Worm (Caenorhabditis elegans) whole organism, young adult: ENCODE measurements around the gene srv-24.

ENCODE experiments used
- B0261.1 ChIP-seq: sonication (generic microtip); optimal IDR thresholded peaks from 2 replicates; lab custom pipeline; 2016; ENCODE audit warnings: mild to moderate bottlenecking, missing genetic modification characterization, moderate library complexity, missing compliant biosample characterization
- D2030.7 ChIP-seq: fragments of 200-800 bp; sonication (Bioruptor generic); IDR thresholded peaks from 2 replicates; pipeline ENCODE4 v1.3.6; 2022; ENCODE audit warnings: missing genetic modification reagents, missing genetic modification characterization, missing compliant biosample characterization
- F37B4.10 ChIP-seq: fragments of 200-800 bp; sonication (Bioruptor generic); IDR thresholded peaks from 2 replicates; pipeline ENCODE4 v1.3.6; 2022; ENCODE audit warnings: missing genetic modification characterization, missing compliant biosample characterization
- F49E8.2 ChIP-seq: sonication (generic microtip); optimal IDR thresholded peaks from 3 replicates; lab custom pipeline; 2017; ENCODE audit warnings: missing genetic modification characterization, mild to moderate bottlenecking, missing compliant biosample characterization, antibody characterized with exemption, moderate library complexity; ENCODE audit not compliant: insufficient read depth
- F52B5.7 ChIP-seq: sonication (generic microtip); optimal IDR thresholded peaks from 2 replicates; lab custom pipeline; 2016; ENCODE audit warnings: mild to moderate bottlenecking, missing genetic modification characterization, missing compliant biosample characterization
- K11D2.4 ChIP-seq: fragments of 200-800 bp; sonication (Bioruptor generic); IDR thresholded peaks from 2 replicates; pipeline ENCODE4 v1.3.6; 2022; ENCODE audit warnings: missing genetic modification reagents, missing genetic modification characterization, missing compliant biosample characterization
- K12H6.12 ChIP-seq: fragments of 200-800 bp; sonication (Bioruptor generic); optimal IDR thresholded peaks from 2 replicates; lab custom pipeline; 2018; ENCODE audit warnings: mild to moderate bottlenecking, missing genetic modification characterization, missing compliant biosample characterization
- T07F8.4 ChIP-seq: sonication (generic microtip); optimal IDR thresholded peaks from 2 replicates; lab custom pipeline; 2016; ENCODE audit warnings: mild to moderate bottlenecking, missing genetic modification characterization, moderate library complexity, missing compliant biosample characterization
- Y79H2A.3 ChIP-seq: fragments of 200-800 bp; sonication (Bioruptor generic); conservative IDR thresholded peaks from 2 replicates; pipeline ENCODE4 v1.3.6; 2022; ENCODE audit warnings: missing genetic modification reagents, missing genetic modification characterization, missing compliant biosample characterization
- Y95B8A.8 ChIP-seq: fragments of 200-800 bp; sonication (Bioruptor generic); IDR thresholded peaks from 2 replicates; pipeline ENCODE4 v1.3.6; 2022; ENCODE audit warnings: missing genetic modification reagents, missing genetic modification characterization, missing compliant biosample characterization
- ZK185.1 ChIP-seq: sonication (generic microtip); optimal IDR thresholded peaks from 2 replicates; lab custom pipeline; 2016; ENCODE audit warnings: mild to moderate bottlenecking, missing genetic modification characterization, missing compliant biosample characterization; ENCODE audit not compliant: poor library complexity, severe bottlenecking
- ama-1 ChIP-seq, 3 experiments: fragments of 150-350 bp in 1 of 3; sonication (generic microtip) in 2 of 3; optimal IDR thresholded peaks; 2 replicates each; lab custom pipeline; 2014 to 2018; ENCODE audit warnings: missing biosample characterization in 2 of 3, missing genetic modification characterization in 2 of 3, missing genetic modification reagents in 2 of 3
- athp-1 ChIP-seq: sonication (generic microtip); optimal IDR thresholded peaks from 2 replicates; lab custom pipeline; 2017; ENCODE audit warnings: mild to moderate bottlenecking, missing genetic modification characterization, missing compliant biosample characterization
- attf-5 ChIP-seq: fragments of 200-800 bp; sonication (Bioruptor generic); optimal IDR thresholded peaks from 2 replicates; lab custom pipeline; 2018; ENCODE audit warnings: mild to moderate bottlenecking, missing genetic modification characterization, missing compliant biosample characterization
- bed-1 ChIP-seq: fragments of 200-800 bp; sonication (Bioruptor generic); IDR thresholded peaks from 2 replicates; pipeline ENCODE4 v1.3.6; 2022; ENCODE audit warnings: missing genetic modification reagents, missing genetic modification characterization, missing compliant biosample characterization
- bed-2 ChIP-seq: fragments of 200-800 bp; sonication (Bioruptor generic); IDR thresholded peaks from 2 replicates; pipeline ENCODE4 v1.3.6; 2022; ENCODE audit warnings: missing genetic modification reagents, missing genetic modification characterization, missing compliant biosample characterization
- ceh-40 ChIP-seq: fragments of 200-800 bp; sonication (Bioruptor generic); IDR thresholded peaks from 2 replicates; pipeline ENCODE4 v1.3.6; 2022; ENCODE audit warnings: missing genetic modification characterization, missing compliant biosample characterization
- ceh-79 ChIP-seq: sonication (generic microtip); optimal IDR thresholded peaks from 2 replicates; lab custom pipeline; 2017; ENCODE audit warnings: mild to moderate bottlenecking, missing genetic modification characterization, missing compliant biosample characterization
- ceh-91 ChIP-seq: fragments of 200-800 bp; sonication (Bioruptor generic); IDR thresholded peaks from 2 replicates; pipeline ENCODE4 v1.3.6; 2022; ENCODE audit warnings: missing genetic modification reagents, missing genetic modification characterization, missing compliant biosample characterization
- ekl-4 ChIP-seq: fragments of 200-800 bp; sonication (Bioruptor generic); IDR thresholded peaks from 2 replicates; pipeline ENCODE4 v1.3.6; 2022; ENCODE audit warnings: missing genetic modification reagents, missing genetic modification characterization, missing compliant biosample characterization
- ets-4 ChIP-seq: fragments of 200-800 bp; sonication (Bioruptor generic); optimal IDR thresholded peaks from 2 replicates; lab custom pipeline; 2018; ENCODE audit warnings: mild to moderate bottlenecking, missing genetic modification characterization, missing compliant biosample characterization
- let-526 ChIP-seq: fragments of 200-800 bp; sonication (Bioruptor generic); IDR thresholded peaks from 2 replicates; pipeline ENCODE4 v1.3.6; 2022; ENCODE audit warnings: missing genetic modification reagents, missing genetic modification characterization, missing compliant biosample characterization
- lin-54 ChIP-seq: fragments of 200-800 bp; sonication (Bioruptor generic); optimal IDR thresholded peaks from 2 replicates; lab custom pipeline; 2018; ENCODE audit warnings: mild to moderate bottlenecking, missing genetic modification characterization, missing compliant biosample characterization
- lir-1 ChIP-seq: fragments of 200-800 bp; sonication (Bioruptor generic); conservative IDR thresholded peaks from 2 replicates; pipeline ENCODE4 v1.3.6; 2022; ENCODE audit warnings: missing genetic modification reagents, missing genetic modification characterization, missing compliant biosample characterization
- lsy-27 ChIP-seq: sonication (generic microtip); optimal IDR thresholded peaks from 2 replicates; lab custom pipeline; 2017; ENCODE audit warnings: missing genetic modification characterization, mild to moderate bottlenecking, missing compliant biosample characterization, antibody characterized with exemption, missing genotype, borderline replicate concordance; ENCODE audit not compliant: insufficient read depth
- mcd-1 ChIP-seq: fragments of 200-800 bp; sonication (Bioruptor generic); IDR thresholded peaks from 2 replicates; pipeline ENCODE4 v1.3.6; 2022; ENCODE audit warnings: missing genetic modification reagents, missing genetic modification characterization, missing compliant biosample characterization
- mel-28 ChIP-seq: sonication (generic microtip); optimal IDR thresholded peaks from 2 replicates; lab custom pipeline; 2016; ENCODE audit warnings: borderline replicate concordance, mild to moderate bottlenecking, missing genetic modification characterization, missing compliant biosample characterization
- nfya-1 ChIP-seq: sonication (generic microtip); optimal IDR thresholded peaks from 2 replicates; lab custom pipeline; 2017; ENCODE audit warnings: antibody characterized with exemption, missing compliant biosample characterization, missing genetic modification characterization, borderline replicate concordance; ENCODE audit not compliant: insufficient read depth
- nhr-120 ChIP-seq: fragments of 200-800 bp; sonication (Bioruptor generic); IDR thresholded peaks from 2 replicates; pipeline ENCODE4 v1.3.6; 2022; ENCODE audit warnings: missing genetic modification characterization, missing compliant biosample characterization
- nhr-27 ChIP-seq: fragments of 200-800 bp; sonication (Bioruptor generic); optimal IDR thresholded peaks from 2 replicates; lab custom pipeline; 2018; ENCODE audit warnings: mild to moderate bottlenecking, missing genetic modification characterization, moderate library complexity, missing compliant biosample characterization
- nhr-80 ChIP-seq: sonication (generic microtip); optimal IDR thresholded peaks from 2 replicates; lab custom pipeline; 2016; ENCODE audit warnings: missing genetic modification characterization, missing compliant biosample characterization
- nhr-90 ChIP-seq: sonication (generic microtip); optimal IDR thresholded peaks from 2 replicates; lab custom pipeline; 2016; ENCODE audit warnings: missing genotype, mild to moderate bottlenecking, missing genetic modification characterization, missing compliant biosample characterization
- rcor-1 ChIP-seq: fragments of 200-800 bp; sonication (Bioruptor generic); IDR thresholded peaks from 2 replicates; pipeline ENCODE4 v1.3.6; 2022; ENCODE audit warnings: missing genetic modification reagents, missing genetic modification characterization, missing compliant biosample characterization
- rec-8 ChIP-seq, 2 experiments: sonication (generic microtip); optimal IDR thresholded peaks; 2 replicates each; lab custom pipeline; 2016; ENCODE audit warnings: mild to moderate bottlenecking in 2 of 2, missing genetic modification characterization in 2 of 2, missing genetic modification reagents in 2 of 2, missing genotype in 2 of 2, missing biosample characterization in 1 of 2, missing compliant biosample characterization in 1 of 2, moderate library complexity in 1 of 2
- sdz-38 ChIP-seq: sonication (generic microtip); optimal IDR thresholded peaks from 2 replicates; lab custom pipeline; 2016; ENCODE audit warnings: missing genotype, missing genetic modification characterization, missing compliant biosample characterization
- sea-2 ChIP-seq: fragments of 200-800 bp; sonication (Bioruptor generic); IDR thresholded peaks from 2 replicates; pipeline ENCODE4 v1.3.6; 2022; ENCODE audit warnings: missing genetic modification characterization, missing compliant biosample characterization
- snpc-1.1 ChIP-seq: sonication (generic microtip); optimal IDR thresholded peaks from 2 replicates; lab custom pipeline; 2017; ENCODE audit warnings: missing genetic modification characterization, mild to moderate bottlenecking, missing compliant biosample characterization, antibody characterized with exemption, moderate library complexity, missing genotype, missing genetic modification reagents; ENCODE audit not compliant: insufficient read depth
- snpc-1.3 ChIP-seq: sonication (generic microtip); optimal IDR thresholded peaks from 2 replicates; lab custom pipeline; 2017; ENCODE audit warnings: missing genetic modification characterization, mild to moderate bottlenecking, missing compliant biosample characterization, antibody characterized with exemption, moderate library complexity, missing genotype, missing genetic modification reagents; ENCODE audit not compliant: insufficient read depth
- sptf-2 ChIP-seq: fragments of 200-800 bp; sonication (Bioruptor generic); optimal IDR thresholded peaks from 2 replicates; lab custom pipeline; 2018; ENCODE audit warnings: mild to moderate bottlenecking, missing genetic modification characterization, missing compliant biosample characterization
- tbx-9 ChIP-seq: sonication (generic microtip); optimal IDR thresholded peaks from 2 replicates; lab custom pipeline; 2016; ENCODE audit warnings: borderline replicate concordance, missing genetic modification characterization, inconsistent platforms, missing compliant biosample characterization
- unc-130 ChIP-seq: sonication (generic microtip); optimal IDR thresholded peaks from 2 replicates; lab custom pipeline; 2016; ENCODE audit warnings: missing genetic modification reagents, missing genetic modification characterization, missing compliant biosample characterization
- unc-62 ChIP-seq: fragments of 150-350 bp; optimal IDR thresholded peaks from 2 replicates; lab custom pipeline; 2014; ENCODE audit warnings: missing biosample characterization, missing genetic modification reagents, missing genetic modification characterization
- xnd-1 ChIP-seq: sonication (generic microtip); optimal IDR thresholded peaks from 2 replicates; lab custom pipeline; 2016; ENCODE audit warnings: missing genotype, missing genetic modification reagents, missing genetic modification characterization, missing compliant biosample characterization
- ztf-22 ChIP-seq: fragments of 200-800 bp; sonication (Bioruptor generic); optimal IDR thresholded peaks from 2 replicates; lab custom pipeline; 2018; ENCODE audit warnings: mild to moderate bottlenecking, missing genetic modification characterization, moderate library complexity, missing compliant biosample characterization
- ztf-28 ChIP-seq: fragments of 200-800 bp; sonication (Bioruptor generic); IDR thresholded peaks from 2 replicates; pipeline ENCODE4 v1.3.6; 2022; ENCODE audit warnings: missing genetic modification reagents, missing genetic modification characterization, missing compliant biosample characterization

Gene srv-24

ce11 chrIV:6325772-6326171, 35.1 kb upstream of the srv-24 start (continued):
- TF ChIP-seq rec-8 (tag; optimal IDR thresholded peaks at IDR 0.05; lab: Kevin White, UChicago) (peak in 1 of 2 experiments; percentile 37), unc-130 (GFP tag; lab: Kevin White, UChicago) (peak; percentile 9), T07F8.4 (tag; lab: Kevin White, UChicago) (no peak), nhr-27 (peak; percentile 71), Y95B8A.8 (no peak), nhr-120 (no peak), nhr-80 (tag; lab: Kevin White, UChicago) (no peak), snpc-1.1 (tag; lab: Kevin White, UChicago) (no peak)

ce11 chrIV:6323654-6324224, 33.1 kb upstream of the srv-24 start, which contains the start of gene sqd-1:
Gene sqd-1, plus strand, starts transcription at chrIV:6324174.
- TF ChIP-seq unc-62 (GFP tag; lab: Kevin White, UChicago) = no peak
- TF ChIP-seq K11D2.4 (GFP tag; lab: Robert Waterston, UW) = peak; percentile 93
- TF ChIP-seq ceh-40 (GFP tag; lab: Robert Waterston, UW) = 0 out of 2 replicates have a peak, but pooled peaks have one; percentile 55
- TF ChIP-seq ZK185.1 (tag; lab: Kevin White, UChicago) = peak; percentile 82
- TF ChIP-seq ztf-28 (GFP tag; lab: Robert Waterston, UW) = peak; percentile 96
- peak; percentile 91 for TF ChIP-seq K12H6.12
- TF ChIP-seq F52B5.7 (tag; lab: Kevin White, UChicago) = peak; percentile 88
- peak; percentile 2 for TF ChIP-seq lsy-27 (tag; lab: Kevin White, UChicago)
- TF ChIP-seq lin-54 = peak; percentile 92
- TF ChIP-seq F37B4.10 = 0 out of 2 replicates have a peak, but pooled peaks have one; percentile 71
- peak; percentile 30 for TF ChIP-seq nhr-80 (tag; lab: Kevin White, UChicago)
- no peak for TF ChIP-seq sdz-38 (tag; lab: Kevin White, UChicago)
- no peak for TF ChIP-seq nfya-1 (tag; lab: Kevin White, UChicago)
- peak; percentile 81; the same call in 1 of the 2 replicates for TF ChIP-seq sea-2 (GFP tag; lab: Robert Waterston, UW)
- peak; percentile 55 for TF ChIP-seq ztf-22 (GFP tag; lab: Kevin White, UChicago)
- peak; percentile 54 for TF ChIP-seq xnd-1 (tag; lab: Kevin White, UChicago)
- peak; percentile 64 for TF ChIP-seq snpc-1.3
- TF ChIP-seq mel-28 (tag; lab: Kevin White, UChicago) = no peak
- TF ChIP-seq lir-1 (GFP tag; lab: Robert Waterston, UW) = peak; percentile 91
- TF ChIP-seq ceh-79 (tag; lab: Kevin White, UChicago) = peak; percentile 52
- TF ChIP-seq ceh-91 = peak; percentile 89
- TF ChIP-seq rcor-1 (GFP tag; lab: Robert Waterston, UW) = peak; percentile 91
- no peak for TF ChIP-seq ets-4 (GFP tag; lab: Kevin White, UChicago)
- TF ChIP-seq let-526 (GFP tag; lab: Robert Waterston, UW) = peak; percentile 89
- no peak for TF ChIP-seq ama-1 (optimal IDR thresholded peaks at IDR 0.05; lab: Kevin White, UChicago)
- TF ChIP-seq ama-1 (GFP tag; optimal IDR thresholded peaks at IDR 0.05; lab: Kevin White, UChicago) = no peak
- TF ChIP-seq nhr-90 = peak; percentile 16
- peak; percentile 94 for TF ChIP-seq mcd-1
- no peak for TF ChIP-seq sptf-2 (GFP tag; lab: Kevin White, UChicago)
- TF ChIP-seq bed-2 = 0 out of 2 replicates have a peak, but pooled peaks have one; percentile 36
- peak; percentile 87 for TF ChIP-seq Y79H2A.3 (GFP tag; lab: Robert Waterston, UW)
- TF ChIP-seq F49E8.2 (tag; lab: Kevin White, UChicago) = peak; percentile 78
- TF ChIP-seq D2030.7 (GFP tag; lab: Robert Waterston, UW) = peak; percentile 89
- peak; percentile 16 for TF ChIP-seq B0261.1
- 0 out of 2 replicates have a peak, but pooled peaks have one; percentile 33 for TF ChIP-seq bed-1 (GFP tag; lab: Robert Waterston, UW)
- TF ChIP-seq attf-5 = peak; percentile 88
- peak; percentile 93 for TF ChIP-seq ekl-4 (GFP tag; lab: Robert Waterston, UW)
- TF ChIP-seq tbx-9 (tag; lab: Kevin White, UChicago) = no peak
- peak; percentile 87 for TF ChIP-seq athp-1 (tag; lab: Kevin White, UChicago)
